Comparison of ENCODE assay signal across 2 worm cellular contexts in genomic region chrIII:2500073-2500472, ce11.
A peak's percentile ranks its signal among the peaks of the same experiment; 100 is the strongest.
TF ChIP-seq lines count a peak whose summit lies in the region.

No protein-coding gene starts in this region.

TF ChIP-seq in whole organism, L4 larva, 104 proteins besides CTCF, POLR2A, EP300 and RAD21:
- TF ChIP-seq set-16 (GFP tag; IDR thresholded peaks at IDR 0.05; lab: Robert Waterston, UW) = 0 out of 2 replicates have a peak, but pooled peaks have one; percentile 5

TF ChIP-seq in whole organism, young adult, 124 proteins besides CTCF, POLR2A, EP300 and RAD21:
- TF ChIP-seq egrh-3 (GFP tag; IDR thresholded peaks at IDR 0.05; lab: Robert Waterston, UW) (peak; percentile 91), Y53F4B.3 (GFP tag; IDR thresholded peaks at IDR 0.05; lab: Robert Waterston, UW) (peak; percentile 75; the same call in 1 of the 2 replicates)
TF ChIP-seq in whole organism, young adult: peak in this region for 2; not testable (repeated sequence) for 122.
